Worm (Caenorhabditis elegans) whole organism, L1 larva: ENCODE data around the gene copg-1.

ENCODE experiments used
- aly-2 ChIP-seq: fragments of 150-350 bp; optimal IDR thresholded peaks from 2 replicates; lab custom pipeline; 2014; ENCODE audit warnings: missing biosample characterization, missing genetic modification characterization
- lin-39 ChIP-seq: fragments of 150-350 bp; optimal IDR thresholded peaks from 2 replicates; lab custom pipeline; 2014; ENCODE audit warnings: missing biosample characterization, missing genetic modification reagents, missing genetic modification characterization
- snpc-4 ChIP-seq: fragments of 150-350 bp; optimal IDR thresholded peaks from 2 replicates; lab custom pipeline; 2014; ENCODE audit warnings: missing biosample characterization, missing genetic modification characterization
- tbx-2 ChIP-seq: sonication (generic microtip); optimal IDR thresholded peaks from 2 replicates; lab custom pipeline; 2016; ENCODE audit warnings: missing genetic modification characterization, missing compliant biosample characterization

ce11 chrIV:10197317-10197867 lies 45.6 kb downstream of the copg-1 start, which contains the start of gene gon-4:
- TF ChIP-seq tbx-2 (no peak), snpc-4 (no peak), lin-39 (tag; lab: Kevin White, UChicago) (no peak), aly-2 (tag; lab: Kevin White, UChicago) (no peak)
